Worm (Caenorhabditis elegans) whole organism, mixed stage, embryonic: ENCODE data around the gene pmk-2.

Experiments used
- lin-32 ChIP-seq: fragments of 200-800 bp; sonication (Bioruptor generic); optimal IDR thresholded peaks from 2 replicates; lab custom pipeline; 2018; ENCODE audit warnings: mild to moderate bottlenecking, missing genetic modification characterization, missing compliant biosample characterization
- pha-4 ChIP-seq: fragments of 150-350 bp; optimal IDR thresholded peaks from 2 replicates; lab custom pipeline; 2018; ENCODE audit warnings: missing biosample characterization, missing genetic modification reagents, missing genetic modification characterization
- ztf-11 ChIP-seq: fragments of 150-350 bp; optimal IDR thresholded peaks from 2 replicates; lab custom pipeline; 2014; ENCODE audit warnings: missing biosample characterization, missing genetic modification characterization

DNA sequence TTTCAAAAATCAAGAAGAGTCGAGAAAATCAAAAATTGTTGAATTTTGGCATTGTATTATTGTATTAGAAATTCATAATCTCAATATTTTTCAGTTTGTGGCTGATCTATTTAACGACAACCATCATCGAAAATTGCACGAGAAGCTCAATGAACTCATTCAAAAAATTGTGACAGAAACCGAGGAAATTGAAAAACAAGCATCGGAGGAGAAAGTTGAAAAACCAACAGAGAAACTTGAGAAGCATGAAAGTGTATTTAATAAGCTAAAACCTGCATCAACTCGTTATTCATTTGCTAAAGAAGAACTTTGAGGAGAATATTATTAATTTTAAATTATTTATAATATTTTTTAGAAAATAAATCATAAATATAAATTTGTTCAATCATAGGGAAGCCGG is 16.4 kb upstream of the pmk-2 start, which contains the start of gene ceph-41:
- TF ChIP-seq ztf-11 (no peak), pha-4 (no peak), lin-32 (GFP tag; lab: Kevin White, UChicago) (no peak)
